Fruit fly (Drosophila melanogaster) whole organism, embryonic: ENCODE data around the gene CG3149.

Experiments
- Aef1 ChIP-seq: fragments of 200-800 bp; sonication (Bioruptor generic); IDR thresholded peaks from 3 replicates; pipeline ENCODE4 v1.3.6; 2022; ENCODE audit warnings: missing biosample characterization, missing genetic modification characterization
- CG1024 ChIP-seq: fragments of 200-800 bp; sonication (Bioruptor generic); IDR thresholded peaks from 2 replicates; pipeline ENCODE4 v1.3.6; 2022; ENCODE audit warnings: missing biosample characterization, missing genetic modification characterization
- CG10431 ChIP-seq: fragments of 200-800 bp; sonication (Bioruptor generic); optimal IDR thresholded peaks from 3 replicates; lab custom pipeline; 2018; ENCODE audit warnings: missing biosample characterization, mild to moderate bottlenecking, missing genetic modification characterization
- CG11085 ChIP-seq: fragments of 200-800 bp; sonication (Bioruptor generic); IDR thresholded peaks from 2 replicates; pipeline ENCODE4 v1.3.6; 2022; ENCODE audit warnings: missing biosample characterization, missing genetic modification characterization
- CG12155 ChIP-seq: fragments of 200-800 bp; sonication (Bioruptor generic); optimal IDR thresholded peaks from 3 replicates; lab custom pipeline; 2016; ENCODE audit warnings: missing biosample characterization, missing genetic modification characterization
- CG1233 ChIP-seq: fragments of 200-800 bp; sonication (Bioruptor generic); optimal IDR thresholded peaks from 4 replicates; lab custom pipeline; 2018; ENCODE audit warnings: missing biosample characterization, mild to moderate bottlenecking, missing genetic modification characterization
- CG14710 ChIP-seq: fragments of 200-800 bp; sonication (Bioruptor generic); optimal IDR thresholded peaks from 3 replicates; lab custom pipeline; 2019; ENCODE audit warnings: missing biosample characterization, mild to moderate bottlenecking, missing genetic modification characterization, moderate library complexity
- CG15073 ChIP-seq: fragments of 200-800 bp; sonication (Bioruptor generic); optimal IDR thresholded peaks from 2 replicates; lab custom pipeline; 2016; ENCODE audit warnings: missing biosample characterization, missing genetic modification characterization
- CG17359 ChIP-seq: fragments of 200-800 bp; sonication (Bioruptor generic); optimal IDR thresholded peaks from 3 replicates; lab custom pipeline; 2018; ENCODE audit warnings: missing biosample characterization, mild to moderate bottlenecking, missing genetic modification characterization, moderate library complexity
- CG2202 ChIP-seq: fragments of 200-800 bp; sonication (Bioruptor generic); optimal IDR thresholded peaks from 2 replicates; lab custom pipeline; 2018; ENCODE audit warnings: missing biosample characterization, mild to moderate bottlenecking, missing genetic modification characterization
- CG34224 ChIP-seq: fragments of 200-800 bp; sonication (Bioruptor generic); IDR thresholded peaks from 3 replicates; pipeline ENCODE4 v1.3.6; 2022; ENCODE audit warnings: missing biosample characterization, missing genetic modification characterization; ENCODE audit not compliant: partially characterized antibody
- CG4360 ChIP-seq: fragments of 200-800 bp; sonication (Bioruptor generic); IDR thresholded peaks from 2 replicates; pipeline ENCODE4 v1.3.6; 2022; ENCODE audit warnings: missing biosample characterization, missing genetic modification characterization
- CG4424 ChIP-seq: fragments of 200-800 bp; sonication (Bioruptor generic); optimal IDR thresholded peaks from 3 replicates; lab custom pipeline; 2016; ENCODE audit warnings: missing biosample characterization, missing genetic modification characterization
- CG5180 ChIP-seq: fragments of 200-800 bp; sonication (Bioruptor generic); optimal IDR thresholded peaks from 3 replicates; lab custom pipeline; 2017; ENCODE audit warnings: missing biosample characterization, missing genetic modification characterization, mild to moderate bottlenecking, moderate library complexity, missing genetic modification reagents
- CG6689 ChIP-seq: fragments of 200-800 bp; sonication (Bioruptor generic); IDR thresholded peaks from 2 replicates; pipeline ENCODE4 v1.3.6; 2022; ENCODE audit warnings: missing biosample characterization, missing genetic modification characterization
- CG6813 ChIP-seq: fragments of 200-800 bp; sonication (Bioruptor generic); optimal IDR thresholded peaks from 2 replicates; lab custom pipeline; 2017; ENCODE audit warnings: missing biosample characterization, missing genetic modification characterization, mild to moderate bottlenecking, moderate library complexity, missing genetic modification reagents
- CG8089 ChIP-seq: fragments of 200-800 bp; sonication (Bioruptor generic); optimal IDR thresholded peaks from 3 replicates; lab custom pipeline; 2016; ENCODE audit warnings: missing biosample characterization, missing genetic modification characterization
- CG8478 ChIP-seq: fragments of >200 bp; optimal IDR thresholded peaks from 2 replicates; lab custom pipeline; 2018
- CG9215 ChIP-seq: fragments of 200-800 bp; sonication (Bioruptor generic); IDR thresholded peaks from 2 replicates; pipeline ENCODE4 v1.3.6; 2022; ENCODE audit warnings: missing biosample characterization, missing genetic modification characterization
- Dip3 ChIP-seq: fragments of 200-800 bp; sonication (Bioruptor generic); optimal IDR thresholded peaks from 3 replicates; lab custom pipeline; 2016; ENCODE audit warnings: missing biosample characterization, missing genetic modification characterization
- Dref ChIP-seq: fragments of 200-800 bp; sonication (Bioruptor generic); IDR thresholded peaks from 2 replicates; pipeline ENCODE4 v1.3.6; 2022; ENCODE audit warnings: missing biosample characterization, missing genetic modification characterization
- Eip74EF ChIP-seq, 2 experiments: fragments of 200-800 bp in 1 of 2; fragments of >200 bp in 1 of 2; sonication (Bioruptor generic) in 1 of 2; optimal IDR thresholded peaks; 2 replicates each; lab custom pipeline; 2017 to 2019; ENCODE audit warnings: missing biosample characterization in 2 of 2, missing genetic modification characterization in 2 of 2, mild to moderate bottlenecking in 1 of 2, moderate library complexity in 1 of 2
- Elba2 ChIP-seq: fragments of 200-800 bp; sonication (Bioruptor generic); optimal IDR thresholded peaks from 3 replicates; lab custom pipeline; 2016; ENCODE audit warnings: missing biosample characterization, missing genetic modification characterization
- H15 ChIP-seq: fragments of 200-800 bp; sonication (Bioruptor generic); IDR thresholded peaks from 3 replicates; pipeline ENCODE4 v1.3.6; 2022; ENCODE audit warnings: missing biosample characterization, missing genetic modification characterization
- Jarid2 ChIP-seq: fragments of 200-800 bp; sonication (Bioruptor generic); optimal IDR thresholded peaks from 3 replicates; lab custom pipeline; 2017; ENCODE audit warnings: mild to moderate bottlenecking, missing biosample characterization, missing genetic modification reagents, missing genetic modification characterization
- MESR4 ChIP-seq: fragments of 200-800 bp; sonication (Bioruptor generic); optimal IDR thresholded peaks from 2 replicates; lab custom pipeline; 2018; ENCODE audit warnings: missing biosample characterization, mild to moderate bottlenecking, missing genetic modification characterization, moderate library complexity
- Opbp ChIP-seq: fragments of 200-800 bp; sonication (Bioruptor generic); IDR thresholded peaks from 3 replicates; pipeline ENCODE4 v1.3.6; 2022; ENCODE audit warnings: missing biosample characterization, missing genetic modification characterization; ENCODE audit not compliant: partially characterized antibody
- Rx ChIP-seq: fragments of 200-800 bp; sonication (Bioruptor generic); IDR thresholded peaks from 2 replicates; pipeline ENCODE4 v1.3.6; 2022; ENCODE audit warnings: missing biosample characterization, missing genetic modification characterization
- Sox102F ChIP-seq: fragments of 200-800 bp; sonication (Bioruptor generic); optimal IDR thresholded peaks from 2 replicates; lab custom pipeline; 2018; ENCODE audit warnings: missing biosample characterization, mild to moderate bottlenecking, missing genetic modification characterization, moderate library complexity
- Taf1 ChIP-seq: fragments of 200-800 bp; sonication (Bioruptor generic); IDR thresholded peaks from 2 replicates; pipeline ENCODE4 v1.3.6; 2022; ENCODE audit warnings: missing biosample characterization, missing genetic modification characterization
- YL-1 ChIP-seq: fragments of 200-800 bp; sonication (Bioruptor generic); optimal IDR thresholded peaks from 3 replicates; lab custom pipeline; 2017; ENCODE audit warnings: missing biosample characterization, mild to moderate bottlenecking, missing genetic modification characterization
- ac ChIP-seq: fragments of 200-800 bp; sonication (Bioruptor generic); optimal IDR thresholded peaks from 3 replicates; lab custom pipeline; 2017; ENCODE audit warnings: missing biosample characterization, mild to moderate bottlenecking, missing genetic modification characterization
- crol ChIP-seq: fragments of 200-800 bp; sonication (Bioruptor generic); IDR thresholded peaks from 2 replicates; pipeline ENCODE4 v1.3.6; 2022; ENCODE audit warnings: missing biosample characterization, missing genetic modification characterization
- danr ChIP-seq: fragments of 200-800 bp; sonication (Bioruptor generic); IDR thresholded peaks from 2 replicates; pipeline ENCODE4 v1.3.6; 2022; ENCODE audit warnings: missing biosample characterization, missing genetic modification characterization
- dm ChIP-seq: fragments of 200-800 bp; sonication (Bioruptor generic); optimal IDR thresholded peaks from 3 replicates; lab custom pipeline; 2016; ENCODE audit warnings: missing biosample characterization, missing genetic modification characterization
- grau ChIP-seq: fragments of 200-800 bp; optimal IDR thresholded peaks from 3 replicates; lab custom pipeline; 2019; ENCODE audit warnings: missing biosample characterization, mild to moderate bottlenecking, missing genetic modification characterization, moderate library complexity
- klu ChIP-seq: fragments of 200-800 bp; sonication (Bioruptor generic); IDR thresholded peaks from 2 replicates; pipeline ENCODE4 v1.3.6; 2022; ENCODE audit warnings: missing biosample characterization, missing genetic modification characterization
- lilli ChIP-seq: fragments of 200-800 bp; sonication (Bioruptor generic); optimal IDR thresholded peaks from 3 replicates; lab custom pipeline; 2016; ENCODE audit warnings: missing biosample characterization, missing genetic modification characterization
- lmd ChIP-seq: fragments of 200-800 bp; sonication (Bioruptor generic); IDR thresholded peaks from 2 replicates; pipeline ENCODE4 v1.3.6; 2022; ENCODE audit warnings: missing biosample characterization, missing genetic modification characterization
- lola ChIP-seq, 3 experiments: fragments of >200 bp in 2 of 3; fragments of 200-800 bp in 1 of 3; sonication (Bioruptor generic) in 1 of 3; optimal IDR thresholded peaks; 2 replicates each; lab custom pipeline; 2017 to 2019; ENCODE audit warnings: missing biosample characterization in 3 of 3, missing genetic modification characterization in 3 of 3, mild to moderate bottlenecking in 1 of 3, moderate library complexity in 1 of 3
- nmo ChIP-seq: fragments of 200-800 bp; sonication (Bioruptor generic); optimal IDR thresholded peaks from 2 replicates; lab custom pipeline; 2018; ENCODE audit warnings: missing biosample characterization, mild to moderate bottlenecking, missing genetic modification characterization, moderate library complexity
- nom ChIP-seq: fragments of 200-800 bp; sonication (Bioruptor generic); optimal IDR thresholded peaks from 2 replicates; lab custom pipeline; 2017; ENCODE audit warnings: missing biosample characterization, missing genetic modification characterization, mild to moderate bottlenecking, moderate library complexity, missing genetic modification reagents
- odd ChIP-seq: fragments of 200-800 bp; sonication (Bioruptor generic); optimal IDR thresholded peaks from 2 replicates; lab custom pipeline; 2017; ENCODE audit warnings: missing biosample characterization, mild to moderate bottlenecking, missing genetic modification characterization
- pan ChIP-seq, 4 experiments: fragments of >200 bp in 3 of 4; fragments of 200-800 bp in 1 of 4; sonication (Bioruptor generic) in 1 of 4; optimal IDR thresholded peaks in 3 of 4; IDR thresholded peaks in 1 of 4; 2 replicates each; pipeline versions ENCODE4 v1.3.6 to Lab custom; 2017 to 2022; ENCODE audit warnings: missing biosample characterization in 2 of 4, missing genetic modification characterization in 2 of 4, mixed read lengths in 1 of 4
- phol ChIP-seq: fragments of 200-800 bp; sonication (Bioruptor generic); optimal IDR thresholded peaks from 3 replicates; lab custom pipeline; 2018; ENCODE audit warnings: missing biosample characterization, mild to moderate bottlenecking, missing genetic modification characterization, moderate library complexity
- pnt ChIP-seq: fragments of 200-800 bp; sonication (Bioruptor generic); optimal IDR thresholded peaks from 3 replicates; lab custom pipeline; 2016; ENCODE audit warnings: missing biosample characterization, missing genetic modification characterization
- salm ChIP-seq: fragments of 200-800 bp; sonication (Bioruptor generic); optimal IDR thresholded peaks from 2 replicates; lab custom pipeline; 2018; ENCODE audit warnings: missing biosample characterization, mild to moderate bottlenecking, missing genetic modification characterization
- sug ChIP-seq: fragments of 200-800 bp; optimal IDR thresholded peaks from 2 replicates; lab custom pipeline; 2019; ENCODE audit warnings: missing biosample characterization, mild to moderate bottlenecking, missing genetic modification characterization, moderate library complexity
- tgo ChIP-seq: fragments of 200-800 bp; sonication (Bioruptor generic); IDR thresholded peaks from 3 replicates; pipeline ENCODE4 v1.3.6; 2022; ENCODE audit warnings: missing biosample characterization, missing genetic modification characterization
- vvl ChIP-seq: fragments of 200-800 bp; sonication (Bioruptor generic); IDR thresholded peaks from 2 replicates; pipeline ENCODE4 v1.3.6; 2022; ENCODE audit warnings: missing biosample characterization, missing genetic modification characterization

The CG3149 gene

DNA sequence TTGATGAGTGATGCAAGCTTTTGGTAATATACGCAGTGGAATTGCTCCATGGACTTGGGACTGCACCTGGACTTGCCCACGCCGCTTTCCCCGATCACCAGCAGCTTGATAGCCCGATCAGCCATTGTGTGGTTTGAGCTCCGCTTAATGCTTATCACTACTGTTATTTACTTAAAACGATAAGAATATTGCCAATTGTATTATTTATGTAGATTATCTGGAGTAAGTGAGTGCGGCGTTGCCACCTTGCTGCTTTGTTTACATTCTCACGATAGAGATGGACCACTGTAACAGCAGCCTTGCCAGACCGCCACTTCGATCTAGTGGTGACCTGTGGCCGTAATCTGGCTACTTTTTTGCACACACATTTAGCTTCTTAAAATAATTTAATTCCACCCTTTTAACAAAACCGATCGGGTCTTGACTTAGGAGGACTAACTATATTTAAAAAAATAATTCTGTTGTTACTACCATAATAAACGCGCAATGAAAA is 23.4 kb downstream of the CG3149 start, which contains the start of gene Rab18 (continued):
- TF ChIP-seq CG4424 = no peak
- TF ChIP-seq CG34224 (GFP tag; lab: Robert Waterston, UW) = no peak
- TF ChIP-seq Elba2 = peak; percentile 69
- no peak for TF ChIP-seq Eip74EF (GFP tag; optimal IDR thresholded peaks at IDR 0.05; lab: Kevin White, UChicago)
- TF ChIP-seq Opbp (GFP tag; lab: Robert Waterston, UW) = peak; percentile 59; the same call in 1 of the 3 replicates
- no peak for TF ChIP-seq H15 (GFP tag; lab: Robert Waterston, UW)
- no peak for TF ChIP-seq klu
- TF ChIP-seq lola (GFP tag; optimal IDR thresholded peaks at IDR 0.05; lab: Kevin White, UChicago) = no peak
- 0 out of 3 replicates have a peak, but pooled peaks have one; percentile 23 for TF ChIP-seq tgo (GFP tag; lab: Robert Waterston, UW)
- TF ChIP-seq lilli (GFP tag; lab: Kevin White, UChicago) = peak; percentile 42
- TF ChIP-seq Dref (GFP tag; lab: Robert Waterston, UW) = peak; percentile 60
- 0 out of 2 replicates have a peak, but pooled peaks have one; percentile 23 for TF ChIP-seq CG1024 (GFP tag; lab: Robert Waterston, UW)
- no peak for TF ChIP-seq crol (GFP tag; lab: Robert Waterston, UW)
- peak; percentile 10 for TF ChIP-seq CG14710 (tag; lab: Kevin White, UChicago)
- no peak for TF ChIP-seq CG6813
- no peak; the same call in 1 of the 2 replicates for TF ChIP-seq CG6689 (GFP tag; lab: Robert Waterston, UW)
- no peak for TF ChIP-seq CG1233
- peak; percentile 25 for TF ChIP-seq CG5180 (GFP tag; lab: Kevin White, UChicago)
- TF ChIP-seq lmd (GFP tag; lab: Robert Waterston, UW) = peak; percentile 17; the same call in 1 of the 2 replicates
- no peak for TF ChIP-seq CG4360 (GFP tag; lab: Robert Waterston, UW)
- no peak for TF ChIP-seq CG10431 (GFP tag; lab: Kevin White, UChicago)
- no peak for TF ChIP-seq CG2202 (tag; lab: Kevin White, UChicago)
- TF ChIP-seq CG9215 = peak; percentile 47; the same call in 1 of the 2 replicates
- TF ChIP-seq CG11085 (GFP tag; lab: Robert Waterston, UW) = peak; percentile 23; the same call in 1 of the 2 replicates
- TF ChIP-seq Rx (GFP tag; lab: Robert Waterston, UW) = peak; percentile 7; the same call in 1 of the 2 replicates
- TF ChIP-seq Aef1 (GFP tag; lab: Robert Waterston, UW) = peak; percentile 44; the same call in 2 of the 3 replicates
- peak; percentile 79 for TF ChIP-seq nom
- peak; percentile 34 for TF ChIP-seq CG12155 (GFP tag; lab: Kevin White, UChicago)
- TF ChIP-seq danr (GFP tag; lab: Robert Waterston, UW) = no peak
- peak; percentile 26 for TF ChIP-seq Dip3 (GFP tag; lab: Kevin White, UChicago)
- no peak for TF ChIP-seq pan (optimal IDR thresholded peaks at IDR 0.05; lab: Kevin White, UChicago)
- peak in 1 of 2 experiments; percentile 53 for TF ChIP-seq pan (GFP tag; optimal IDR thresholded peaks at IDR 0.05 in 1 of 2, IDR thresholded peaks at IDR 0.05 in 1 of 2)
- no peak for TF ChIP-seq ac (GFP tag; lab: Kevin White, UChicago)
- peak; percentile 49 for TF ChIP-seq pnt (GFP tag; lab: Kevin White, UChicago)
- TF ChIP-seq MESR4 (GFP tag; lab: Kevin White, UChicago) = peak; percentile 83
- no peak for TF ChIP-seq salm
- TF ChIP-seq grau (tag; lab: Kevin White, UChicago) = peak; percentile 20
- no peak for TF ChIP-seq CG8478 (lab: Kevin White, UChicago)
- no peak for TF ChIP-seq nmo (GFP tag; lab: Kevin White, UChicago)
- no peak for TF ChIP-seq CG15073
- peak; percentile 16 for TF ChIP-seq sug (tag; lab: Kevin White, UChicago)
- TF ChIP-seq Taf1 (GFP tag; lab: Robert Waterston, UW) = no peak
- peak; percentile 75 for TF ChIP-seq vvl (GFP tag; lab: Robert Waterston, UW)
- no peak for TF ChIP-seq odd
- TF ChIP-seq YL-1 (GFP tag; lab: Kevin White, UChicago) = peak; percentile 43
- peak; percentile 34 for TF ChIP-seq phol (tag; lab: Kevin White, UChicago)
- TF ChIP-seq CG8089 (GFP tag; lab: Kevin White, UChicago) = no peak
- no peak for TF ChIP-seq dm (GFP tag; lab: Kevin White, UChicago)
- TF ChIP-seq CG17359 = no peak
- TF ChIP-seq Sox102F (GFP tag; lab: Kevin White, UChicago) = no peak
- no peak for TF ChIP-seq Jarid2 (GFP tag; lab: Kevin White, UChicago)
